Worm (Caenorhabditis elegans) whole organism, young adult: ENCODE results near the gene snpc-1.2.

Source experiments
- B0035.1 ChIP-seq: sonication (generic microtip); optimal IDR thresholded peaks from 2 replicates; lab custom pipeline; 2016; ENCODE audit warnings: missing genetic modification characterization, mild to moderate bottlenecking, missing compliant biosample characterization, missing genotype, missing genetic modification reagents
- B0261.1 ChIP-seq: sonication (generic microtip); optimal IDR thresholded peaks from 2 replicates; lab custom pipeline; 2016; ENCODE audit warnings: mild to moderate bottlenecking, missing genetic modification characterization, moderate library complexity, missing compliant biosample characterization
- C17E4.6 ChIP-seq: fragments of 200-800 bp; sonication (Bioruptor generic); IDR thresholded peaks from 2 replicates; pipeline ENCODE4 v1.3.6; 2022; ENCODE audit warnings: missing genetic modification reagents, missing genetic modification characterization, missing compliant biosample characterization
- D2030.7 ChIP-seq: fragments of 200-800 bp; sonication (Bioruptor generic); IDR thresholded peaks from 2 replicates; pipeline ENCODE4 v1.3.6; 2022; ENCODE audit warnings: missing genetic modification reagents, missing genetic modification characterization, missing compliant biosample characterization
- F23B12.7 ChIP-seq: sonication (generic microtip); optimal IDR thresholded peaks from 2 replicates; lab custom pipeline; 2017; ENCODE audit warnings: missing genetic modification characterization, mild to moderate bottlenecking, missing compliant biosample characterization, antibody characterized with exemption, moderate library complexity; ENCODE audit not compliant: insufficient read depth
- F55B11.4 ChIP-seq: sonication (generic microtip); optimal IDR thresholded peaks from 2 replicates; lab custom pipeline; 2016; ENCODE audit warnings: missing compliant biosample characterization, missing genetic modification characterization, borderline replicate concordance; ENCODE audit not compliant: insufficient read depth
- F57A8.1 ChIP-seq: fragments of 200-800 bp; sonication (Bioruptor generic); optimal IDR thresholded peaks from 2 replicates; lab custom pipeline; 2018; ENCODE audit warnings: mild to moderate bottlenecking, missing genetic modification characterization, moderate library complexity, missing compliant biosample characterization
- athp-1 ChIP-seq: sonication (generic microtip); optimal IDR thresholded peaks from 2 replicates; lab custom pipeline; 2017; ENCODE audit warnings: mild to moderate bottlenecking, missing genetic modification characterization, missing compliant biosample characterization
- attf-5 ChIP-seq: fragments of 200-800 bp; sonication (Bioruptor generic); optimal IDR thresholded peaks from 2 replicates; lab custom pipeline; 2018; ENCODE audit warnings: mild to moderate bottlenecking, missing genetic modification characterization, missing compliant biosample characterization
- ccch-3 ChIP-seq: fragments of 200-800 bp; sonication (Bioruptor generic); optimal IDR thresholded peaks from 2 replicates; lab custom pipeline; 2018; ENCODE audit warnings: mild to moderate bottlenecking, missing genetic modification characterization, missing compliant biosample characterization
- cebp-1 ChIP-seq, 2 experiments: fragments of 200-800 bp in 1 of 2; sonication (Bioruptor generic) in 1 of 2; sonication (generic microtip) in 1 of 2; IDR thresholded peaks in 1 of 2; optimal IDR thresholded peaks in 1 of 2; 2 replicates each; pipeline versions ENCODE4 v1.3.6 to Lab custom; 2017 to 2022; ENCODE audit warnings: missing compliant biosample characterization in 2 of 2, missing genetic modification characterization in 2 of 2, mild to moderate bottlenecking in 1 of 2, missing genetic modification reagents in 1 of 2, moderate library complexity in 1 of 2
- cebp-2 ChIP-seq: fragments of 200-800 bp; sonication (Bioruptor generic); IDR thresholded peaks from 2 replicates; pipeline ENCODE4 v1.3.6; 2022; ENCODE audit warnings: missing genetic modification characterization, missing compliant biosample characterization
- efl-1 ChIP-seq: fragments of 150-350 bp; optimal IDR thresholded peaks from 2 replicates; lab custom pipeline; 2014; ENCODE audit warnings: missing biosample characterization, missing genetic modification reagents, missing genetic modification characterization
- hmg-1.2 ChIP-seq: fragments of 200-800 bp; sonication (Bioruptor generic); IDR thresholded peaks from 2 replicates; pipeline ENCODE4 v1.3.6; 2022; ENCODE audit warnings: missing genetic modification reagents, missing genetic modification characterization, missing compliant biosample characterization
- hmg-20 ChIP-seq: fragments of 200-800 bp; sonication (Bioruptor generic); IDR thresholded peaks from 2 replicates; pipeline ENCODE4 v1.3.6; 2022; ENCODE audit warnings: missing genetic modification reagents, missing genetic modification characterization, missing compliant biosample characterization
- lag-1 ChIP-seq: fragments of 200-800 bp; sonication (Bioruptor generic); IDR thresholded peaks from 2 replicates; pipeline ENCODE4 v1.3.6; 2022; ENCODE audit warnings: missing genetic modification reagents, missing genetic modification characterization, missing compliant biosample characterization
- lin-35 ChIP-seq, 3 experiments: fragments of 150-350 bp in 2 of 3; sonication (generic microtip) in 1 of 3; optimal IDR thresholded peaks; 2 replicates each; lab custom pipeline; 2014 to 2018; ENCODE audit warnings: missing biosample characterization in 3 of 3, missing genetic modification characterization in 3 of 3, missing genetic modification reagents in 3 of 3
- lir-1 ChIP-seq: fragments of 200-800 bp; sonication (Bioruptor generic); conservative IDR thresholded peaks from 2 replicates; pipeline ENCODE4 v1.3.6; 2022; ENCODE audit warnings: missing genetic modification reagents, missing genetic modification characterization, missing compliant biosample characterization
- lsl-1 ChIP-seq: fragments of 200-800 bp; sonication (Bioruptor generic); optimal IDR thresholded peaks from 2 replicates; lab custom pipeline; 2018; ENCODE audit warnings: mild to moderate bottlenecking, missing genetic modification characterization, moderate library complexity, missing compliant biosample characterization
- madf-8 ChIP-seq: fragments of 200-800 bp; sonication (Bioruptor generic); conservative IDR thresholded peaks from 2 replicates; pipeline ENCODE4 v1.3.6; 2022; ENCODE audit warnings: missing genetic modification reagents, missing genetic modification characterization, missing compliant biosample characterization
- mcd-1 ChIP-seq: fragments of 200-800 bp; sonication (Bioruptor generic); IDR thresholded peaks from 2 replicates; pipeline ENCODE4 v1.3.6; 2022; ENCODE audit warnings: missing genetic modification reagents, missing genetic modification characterization, missing compliant biosample characterization
- mel-28 ChIP-seq: sonication (generic microtip); optimal IDR thresholded peaks from 2 replicates; lab custom pipeline; 2016; ENCODE audit warnings: borderline replicate concordance, mild to moderate bottlenecking, missing genetic modification characterization, missing compliant biosample characterization
- mes-4 ChIP-seq: sonication (generic microtip); optimal IDR thresholded peaks from 2 replicates; lab custom pipeline; 2016; ENCODE audit warnings: missing genotype, missing genetic modification characterization, missing compliant biosample characterization
- mxl-1 ChIP-seq: sonication (generic microtip); optimal IDR thresholded peaks from 2 replicates; lab custom pipeline; 2016; ENCODE audit warnings: missing genetic modification characterization, missing compliant biosample characterization
- nhr-120 ChIP-seq: fragments of 200-800 bp; sonication (Bioruptor generic); IDR thresholded peaks from 2 replicates; pipeline ENCODE4 v1.3.6; 2022; ENCODE audit warnings: missing genetic modification characterization, missing compliant biosample characterization
- nhr-27 ChIP-seq: fragments of 200-800 bp; sonication (Bioruptor generic); optimal IDR thresholded peaks from 2 replicates; lab custom pipeline; 2018; ENCODE audit warnings: mild to moderate bottlenecking, missing genetic modification characterization, moderate library complexity, missing compliant biosample characterization
- nhr-80 ChIP-seq: sonication (generic microtip); optimal IDR thresholded peaks from 2 replicates; lab custom pipeline; 2016; ENCODE audit warnings: missing genetic modification characterization, missing compliant biosample characterization
- sea-2 ChIP-seq: fragments of 200-800 bp; sonication (Bioruptor generic); IDR thresholded peaks from 2 replicates; pipeline ENCODE4 v1.3.6; 2022; ENCODE audit warnings: missing genetic modification characterization, missing compliant biosample characterization
- snpc-4 ChIP-seq, 5 experiments: fragments of 150-350 bp in 1 of 5; sonication (generic microtip) in 4 of 5; optimal IDR thresholded peaks; 2 replicates each; lab custom pipeline; 2014 to 2018; ENCODE audit warnings: missing genetic modification characterization in 5 of 5, missing biosample characterization in 3 of 5, antibody characterized with exemption in 2 of 5, mild to moderate bottlenecking in 2 of 5, missing compliant biosample characterization in 2 of 5, missing genotype in 2 of 5, moderate library complexity in 2 of 5, missing genetic modification reagents in 1 of 5
- unc-62 ChIP-seq: fragments of 150-350 bp; optimal IDR thresholded peaks from 2 replicates; lab custom pipeline; 2014; ENCODE audit warnings: missing biosample characterization, missing genetic modification reagents, missing genetic modification characterization
- ztf-18 ChIP-seq: sonication (generic microtip); optimal IDR thresholded peaks from 2 replicates; lab custom pipeline; 2016; ENCODE audit warnings: missing genotype, mild to moderate bottlenecking, missing genetic modification characterization, missing compliant biosample characterization
- ztf-25 ChIP-seq: fragments of 200-800 bp; sonication (Bioruptor generic); IDR thresholded peaks from 2 replicates; pipeline ENCODE4 v1.3.6; 2022; ENCODE audit warnings: missing genetic modification reagents, missing genetic modification characterization, missing compliant biosample characterization
- ztf-26 ChIP-seq: sonication (generic microtip); optimal IDR thresholded peaks from 2 replicates; lab custom pipeline; 2017; ENCODE audit warnings: missing genetic modification characterization, missing compliant biosample characterization

The snpc-1.2 gene

ce11 chrIII:13160636-13161035, 8.7 kb downstream of the snpc-1.2 start (continued):
- peak; percentile 74 for TF ChIP-seq madf-8 (GFP tag; lab: Robert Waterston, UW)
- peak; percentile 34 for TF ChIP-seq attf-5
- no peak for TF ChIP-seq mel-28
- TF ChIP-seq ztf-18 (tag; lab: Kevin White, UChicago), result peak; percentile 91
- TF ChIP-seq mcd-1 (GFP tag; lab: Robert Waterston, UW), result peak; percentile 72
- TF ChIP-seq F23B12.7 (tag; lab: Kevin White, UChicago), result no peak
- TF ChIP-seq C17E4.6 (GFP tag; lab: Robert Waterston, UW), result no peak

ce11 chrIII:13153517-13153916, 15.8 kb downstream of the snpc-1.2 start, which contains the start of gene abce-1:
TSS of gene abce-1 (plus strand) at chrIII:13153817.
- TF ChIP-seq ztf-26 (tag; lab: Kevin White, UChicago) (no peak), B0261.1 (tag; lab: Kevin White, UChicago) (no peak), C17E4.6 (GFP tag; lab: Robert Waterston, UW) (no peak), hmg-20 (GFP tag; lab: Robert Waterston, UW) (no peak), snpc-4 (GFP tag; optimal IDR thresholded peaks at IDR 0.05; lab: Kevin White, UChicago) (no peak), snpc-4 (tag; optimal IDR thresholded peaks at IDR 0.05; lab: Kevin White, UChicago) (no peak), efl-1 (no peak), F57A8.1 (GFP tag; lab: Kevin White, UChicago) (no peak), cebp-1 (GFP tag; IDR thresholded peaks at IDR 0.05; lab: Robert Waterston, UW) (no peak), cebp-1 (tag; optimal IDR thresholded peaks at IDR 0.05; lab: Kevin White, UChicago) (no peak), hmg-1.2 (no peak), lin-35 (GFP tag; optimal IDR thresholded peaks at IDR 0.05; lab: Kevin White, UChicago) (no peak), D2030.7 (GFP tag; lab: Robert Waterston, UW) (no peak), cebp-2 (GFP tag; lab: Robert Waterston, UW) (no peak), mxl-1 (tag; lab: Kevin White, UChicago) (no peak), F55B11.4 (tag; lab: Kevin White, UChicago) (no peak), lag-1 (GFP tag; lab: Robert Waterston, UW) (no peak), unc-62 (GFP tag; lab: Kevin White, UChicago) (no peak), F23B12.7 (tag; lab: Kevin White, UChicago) (no peak)

DNA sequence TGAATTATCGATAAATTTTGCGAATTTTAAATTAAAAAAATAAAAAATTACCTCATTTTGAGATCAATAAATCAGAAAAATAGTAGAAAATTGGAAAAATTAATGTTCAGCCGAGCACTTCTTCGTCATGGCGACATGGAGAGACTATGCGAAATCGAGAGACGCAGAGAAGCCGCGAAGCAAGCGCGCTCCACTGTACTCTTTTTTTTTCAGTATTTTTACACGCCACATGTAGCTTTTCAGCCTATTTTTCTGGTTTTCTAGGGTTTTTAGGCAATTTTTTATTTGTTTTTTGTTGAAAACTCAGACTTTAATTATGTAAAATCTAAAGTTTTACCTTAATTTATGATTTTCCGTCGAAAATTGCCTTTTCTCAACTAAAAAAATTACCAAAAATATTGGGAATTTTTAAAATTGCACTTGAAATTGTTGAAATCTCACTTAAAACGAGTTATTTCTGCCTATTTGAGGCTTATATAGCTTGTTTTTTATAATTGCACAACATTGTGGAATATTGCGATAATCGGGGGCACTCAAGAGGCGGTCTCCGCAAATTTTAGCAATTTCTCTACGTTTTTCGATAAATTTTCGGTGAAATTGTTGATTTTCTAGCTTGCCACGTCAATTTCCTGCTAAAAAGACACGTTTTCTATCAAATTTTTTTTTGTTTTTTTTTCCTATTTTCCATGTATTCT, 16.5 kb downstream of the snpc-1.2 start, which contains the start of gene Y39E4B.10:
Gene Y39E4B.10, minus strand, starts transcription at position 162 of the 695 bp plus-strand sequence.
- no peak for TF ChIP-seq lir-1 (GFP tag; lab: Robert Waterston, UW)
- TF ChIP-seq sea-2 (GFP tag; lab: Robert Waterston, UW), result no peak
- no peak for TF ChIP-seq ccch-3 (GFP tag; lab: Kevin White, UChicago)
- TF ChIP-seq efl-1, result peak; percentile 22
- TF ChIP-seq lin-35 (GFP tag; optimal IDR thresholded peaks at IDR 0.05; lab: Kevin White, UChicago), result peak in 1 of 3 experiments; percentile 21
- no peak for TF ChIP-seq ztf-25
- no peak for TF ChIP-seq nhr-80 (tag; lab: Kevin White, UChicago)
- TF ChIP-seq athp-1, result no peak
- no peak for TF ChIP-seq nhr-120
- TF ChIP-seq hmg-1.2, result peak; percentile 99
- TF ChIP-seq mcd-1 (GFP tag; lab: Robert Waterston, UW), result peak; percentile 96
- TF ChIP-seq nhr-27 (tag; lab: Kevin White, UChicago), result no peak
- TF ChIP-seq D2030.7 (GFP tag; lab: Robert Waterston, UW), result 0 out of 2 replicates have a peak, but pooled peaks have one; percentile 24
- TF ChIP-seq B0261.1 (tag; lab: Kevin White, UChicago), result no peak

ce11 chrIII:13151765-13152164, 17.6 kb downstream of the snpc-1.2 start:
- no peak for TF ChIP-seq mes-4 (tag; lab: Kevin White, UChicago)
- peak; percentile 34 for TF ChIP-seq efl-1
- TF ChIP-seq B0035.1 (tag; lab: Kevin White, UChicago), result no peak
- TF ChIP-seq mcd-1 (GFP tag; lab: Robert Waterston, UW), result peak; percentile 75
- TF ChIP-seq lsl-1 (GFP tag; lab: Kevin White, UChicago), result peak; percentile 47
- peak; percentile 33; the same call in 1 of the 2 replicates for TF ChIP-seq D2030.7 (GFP tag; lab: Robert Waterston, UW)
